Worm (Caenorhabditis elegans): ENCODE measurements around the gene ncs-4.

DNA sequence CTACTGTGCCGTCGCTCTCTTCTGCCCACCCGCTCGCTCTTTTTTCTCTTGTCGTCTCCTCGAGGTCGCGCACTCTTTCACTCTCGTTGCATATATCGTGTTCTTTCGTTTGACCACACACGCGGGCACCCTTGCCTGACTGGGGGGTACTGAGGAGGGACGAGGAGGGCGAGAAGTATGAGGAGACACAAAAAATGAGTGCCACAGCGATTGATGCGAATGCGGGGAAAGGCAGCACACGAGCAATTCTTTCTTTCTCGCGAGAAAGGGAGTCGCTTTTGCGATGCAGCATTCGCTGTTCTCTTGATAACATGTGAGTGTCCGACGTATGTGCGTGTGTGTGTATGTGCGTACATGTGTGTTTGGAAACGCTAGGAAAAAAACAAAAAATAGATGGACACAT is 12.2 kb downstream of the ncs-4 start:
- TF ChIP-seq dao-5 (tag; optimal IDR thresholded peaks at IDR 0.05) = no peak
- peak; percentile 93 for TF ChIP-seq him-1 (tag; optimal IDR thresholded peaks at IDR 0.05)
